Worm (Caenorhabditis elegans) whole organism, midembryonic: ENCODE results near the gene F34D10.4.

Experiments used
- cog-1 ChIP-seq: sonication (generic microtip); optimal IDR thresholded peaks from 2 replicates; lab custom pipeline; 2016; ENCODE audit warnings: missing genetic modification characterization, missing compliant biosample characterization
- flt-1 ChIP-seq: fragments of 200-800 bp; sonication (Bioruptor generic); IDR thresholded peaks from 2 replicates; pipeline ENCODE4 v1.3.6; 2022; ENCODE audit warnings: missing genetic modification characterization, missing compliant biosample characterization
- klf-2 ChIP-seq: fragments of 200-800 bp; sonication (Bioruptor generic); conservative IDR thresholded peaks from 2 replicates; pipeline ENCODE4 v1.3.6; 2022; ENCODE audit warnings: missing genetic modification reagents, missing genetic modification characterization, missing compliant biosample characterization
- med-1 ChIP-seq: sonication (generic microtip); optimal IDR thresholded peaks from 2 replicates; lab custom pipeline; 2017; ENCODE audit warnings: missing genetic modification characterization, mild to moderate bottlenecking, missing compliant biosample characterization, antibody characterized with exemption, missing genetic modification reagents; ENCODE audit not compliant: insufficient read depth
- ref-1 ChIP-seq: fragments of 200-800 bp; sonication (Bioruptor generic); conservative IDR thresholded peaks from 2 replicates; pipeline ENCODE4 v1.3.6; 2022; ENCODE audit warnings: missing genetic modification reagents, missing genetic modification characterization, missing compliant biosample characterization
- tab-1 ChIP-seq: fragments of 200-800 bp; sonication (Bioruptor generic); IDR thresholded peaks from 2 replicates; pipeline ENCODE4 v1.3.6; 2022; ENCODE audit warnings: missing genetic modification characterization, missing compliant biosample characterization
- ztf-23 ChIP-seq: fragments of 200-800 bp; sonication (Bioruptor generic); IDR thresholded peaks from 2 replicates; pipeline ENCODE4 v1.3.6; 2022; ENCODE audit warnings: missing genetic modification reagents, missing genetic modification characterization, missing compliant biosample characterization
- ztf-29 ChIP-seq: fragments of 200-800 bp; sonication (Bioruptor generic); IDR thresholded peaks from 2 replicates; pipeline ENCODE4 v1.3.6; 2022; ENCODE audit warnings: missing genetic modification reagents, missing genetic modification characterization, missing compliant biosample characterization

DNA sequence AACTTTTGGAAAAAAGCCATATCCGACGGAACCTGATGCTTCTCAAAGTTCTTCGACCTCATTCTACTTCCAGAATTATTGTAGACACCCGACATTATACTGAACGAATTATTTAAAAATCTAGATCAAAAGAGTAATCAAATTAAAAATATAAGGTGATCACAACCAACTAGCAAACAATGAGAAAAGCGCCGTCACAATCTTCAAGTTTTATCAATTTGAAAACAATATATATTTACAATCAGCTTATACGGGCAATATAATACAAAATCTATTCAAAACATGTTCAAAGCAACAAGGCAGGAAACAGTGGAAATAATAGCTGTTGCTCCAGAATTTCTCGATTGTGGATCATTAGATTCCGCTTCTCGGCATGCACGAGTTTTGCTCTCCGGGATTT lies 11.5 kb upstream of the F34D10.4 start, which contains the start of gene C14B1.12:
- no peak for TF ChIP-seq klf-2 (GFP tag; lab: Robert Waterston, UW)
- TF ChIP-seq tab-1 (GFP tag; lab: Robert Waterston, UW) = no peak
- no peak for TF ChIP-seq med-1 (GFP tag; lab: Kevin White, UChicago)
- no peak for TF ChIP-seq ref-1 (GFP tag; lab: Robert Waterston, UW)
- no peak for TF ChIP-seq cog-1 (tag; lab: Kevin White, UChicago)
- no peak for TF ChIP-seq flt-1 (GFP tag; lab: Robert Waterston, UW)
- TF ChIP-seq ztf-23 (GFP tag; lab: Robert Waterston, UW) = no peak
- no peak for TF ChIP-seq ztf-29 (GFP tag; lab: Robert Waterston, UW)
